Fruit fly (Drosophila melanogaster) whole organism, embryonic: ENCODE data around the gene mu2.

ENCODE experiments used
- CG11247 ChIP-seq: fragments of 200-800 bp; sonication (Bioruptor generic); IDR thresholded peaks from 2 replicates; pipeline ENCODE4 v1.3.6; 2022; ENCODE audit warnings: missing biosample characterization, missing genetic modification characterization
- CG32772 ChIP-seq: fragments of 200-800 bp; sonication (Bioruptor generic); IDR thresholded peaks from 2 replicates; pipeline ENCODE4 v1.3.6; 2022; ENCODE audit warnings: missing biosample characterization, missing genetic modification characterization
- CG43689 ChIP-seq: fragments of 200-800 bp; sonication (Bioruptor generic); IDR thresholded peaks from 2 replicates; pipeline ENCODE4 v1.3.6; 2022; ENCODE audit warnings: missing biosample characterization, missing genetic modification characterization
- CG4707 ChIP-seq: fragments of 200-800 bp; sonication (Bioruptor generic); optimal IDR thresholded peaks from 2 replicates; lab custom pipeline; 2018; ENCODE audit warnings: missing biosample characterization, mild to moderate bottlenecking, missing genetic modification characterization, moderate library complexity
- CG6854 ChIP-seq: fragments of 200-800 bp; sonication (Bioruptor generic); optimal IDR thresholded peaks from 3 replicates; lab custom pipeline; 2017; ENCODE audit warnings: missing biosample characterization, mild to moderate bottlenecking, missing genetic modification characterization
- Dfd ChIP-seq, 2 experiments: fragments of >200 bp; optimal IDR thresholded peaks; 2 replicates each; lab custom pipeline; 2017; ENCODE audit warnings: missing biosample characterization in 2 of 2, missing genetic modification characterization in 2 of 2
- Sin3A ChIP-seq: fragments of >200 bp; optimal IDR thresholded peaks from 2 replicates; lab custom pipeline; 2018
- Six4 ChIP-seq: fragments of 200-800 bp; sonication (Bioruptor generic); optimal IDR thresholded peaks from 2 replicates; lab custom pipeline; 2016; ENCODE audit warnings: missing biosample characterization, missing genetic modification characterization
- corto ChIP-seq: fragments of 200-800 bp; sonication (Bioruptor generic); optimal IDR thresholded peaks from 2 replicates; lab custom pipeline; 2016; ENCODE audit warnings: missing biosample characterization, mild to moderate bottlenecking, missing genetic modification characterization, moderate library complexity
- kay ChIP-seq: fragments of 200-800 bp; sonication (Bioruptor generic); optimal IDR thresholded peaks from 2 replicates; lab custom pipeline; 2016; ENCODE audit warnings: missing biosample characterization, missing genetic modification characterization
- lab ChIP-seq: fragments of 200-800 bp; sonication (Bioruptor generic); optimal IDR thresholded peaks from 3 replicates; lab custom pipeline; 2017; ENCODE audit warnings: missing biosample characterization, missing genetic modification characterization, mild to moderate bottlenecking, moderate library complexity, missing genetic modification reagents
- psq ChIP-seq: fragments of 200-800 bp; sonication (Bioruptor generic); optimal IDR thresholded peaks from 2 replicates; lab custom pipeline; 2017; ENCODE audit warnings: missing biosample characterization, missing genetic modification characterization
- sisA ChIP-seq: fragments of 200-800 bp; sonication (Bioruptor generic); IDR thresholded peaks from 2 replicates; pipeline ENCODE4 v1.3.6; 2022; ENCODE audit warnings: missing biosample characterization, missing genetic modification characterization

DNA sequence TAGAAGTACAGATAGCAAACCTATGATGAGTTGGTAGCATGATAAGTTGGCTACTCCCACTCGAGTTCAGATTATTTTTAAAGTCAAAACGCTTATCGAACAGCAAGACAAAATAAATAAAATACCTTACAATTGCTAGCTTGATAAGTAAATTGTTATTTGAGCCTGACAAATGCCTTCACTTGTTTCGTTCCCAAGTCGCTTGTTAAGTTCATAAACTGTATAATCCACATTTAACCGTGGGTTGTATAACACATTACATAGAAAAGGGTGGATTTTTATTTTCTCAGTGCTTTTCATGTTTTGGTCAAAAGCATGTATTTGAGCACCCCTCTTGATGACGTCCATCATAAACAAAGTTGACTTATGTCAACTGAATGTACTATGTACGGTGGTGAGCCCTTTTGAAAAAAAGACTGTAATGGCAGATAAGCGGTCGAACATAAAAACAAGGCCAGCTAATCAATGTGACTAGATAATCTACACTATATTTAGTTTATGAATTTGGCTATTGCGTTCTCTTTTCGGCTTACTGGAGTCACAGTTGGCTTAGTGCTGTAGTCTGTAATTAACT is 21.6 kb upstream of the mu2 start:
- no peak for TF ChIP-seq Six4 (GFP tag; lab: Kevin White, UChicago)
- TF ChIP-seq Sin3A = no peak
- no peak for TF ChIP-seq CG6854
- peak; percentile 8 for TF ChIP-seq lab
- no peak for TF ChIP-seq psq (GFP tag; lab: Kevin White, UChicago)
- TF ChIP-seq CG11247 (GFP tag; lab: Robert Waterston, UW) = no peak
- TF ChIP-seq CG4707 = no peak
- no peak for TF ChIP-seq Dfd (GFP tag; optimal IDR thresholded peaks at IDR 0.05; lab: Kevin White, UChicago)
- TF ChIP-seq CG32772 (GFP tag; lab: Robert Waterston, UW) = no peak
- TF ChIP-seq CG43689 = no peak
- TF ChIP-seq corto (GFP tag; lab: Kevin White, UChicago) = no peak
- no peak for TF ChIP-seq kay (GFP tag; lab: Kevin White, UChicago)
- TF ChIP-seq sisA = no peak
